Worm (Caenorhabditis elegans) whole organism, L2 larva: Measurements from ENCODE around the gene T04C12.11.

Source experiments
- lsy-2 ChIP-seq, 2 experiments: fragments of 150-350 bp in 1 of 2; sonication (generic microtip) in 1 of 2; optimal IDR thresholded peaks; 2 replicates each; lab custom pipeline; 2014 to 2017; ENCODE audit warnings: missing biosample characterization in 2 of 2, missing genetic modification characterization in 2 of 2
- mbf-1 ChIP-seq: sonication (generic microtip); optimal IDR thresholded peaks from 2 replicates; lab custom pipeline; 2017; ENCODE audit warnings: missing biosample characterization, missing genetic modification characterization
- unc-62 ChIP-seq: fragments of 150-350 bp; optimal IDR thresholded peaks from 2 replicates; lab custom pipeline; 2014; ENCODE audit warnings: missing biosample characterization, missing genetic modification reagents, missing genetic modification characterization

DNA sequence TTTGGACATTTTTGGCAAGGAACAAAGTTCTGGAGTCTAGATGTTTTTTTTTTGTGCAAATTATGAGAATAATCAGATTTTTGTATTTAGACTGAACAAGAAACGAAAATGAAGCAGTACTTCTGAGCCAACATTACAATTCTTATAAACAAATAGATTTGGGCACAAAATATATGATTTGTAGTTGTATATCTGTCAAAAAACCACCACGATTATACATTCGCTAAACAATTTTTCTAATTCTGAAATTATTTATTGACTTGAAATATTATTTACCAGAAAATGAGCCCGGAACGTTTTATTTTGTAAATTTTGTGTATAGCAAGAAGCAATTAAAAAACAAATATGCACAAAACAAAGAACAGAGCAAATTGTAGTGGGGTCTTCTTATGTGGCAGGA lies 11.4 kb upstream of the T04C12.11 start:
- no peak for TF ChIP-seq mbf-1
- TF ChIP-seq unc-62 (GFP tag; lab: Kevin White, UChicago): no peak
- TF ChIP-seq lsy-2 (tag; optimal IDR thresholded peaks at IDR 0.05; lab: Kevin White, UChicago): no peak
